Worm (Caenorhabditis elegans) whole organism, L4 larva: ENCODE data around the gene ZK512.1.

ENCODE experiments used
- F37D6.2 ChIP-seq: sonication (generic microtip); optimal IDR thresholded peaks from 2 replicates; lab custom pipeline; 2016; ENCODE audit warnings: mild to moderate bottlenecking, missing genetic modification characterization, missing compliant biosample characterization
- F44E2.7 ChIP-seq: fragments of 200-800 bp; sonication (Bioruptor generic); IDR thresholded peaks from 2 replicates; pipeline ENCODE4 v2.1.2; 2022; ENCODE audit warnings: missing genetic modification characterization, missing compliant biosample characterization
- F49E8.2 ChIP-seq: sonication (generic microtip); optimal IDR thresholded peaks from 2 replicates; lab custom pipeline; 2016; ENCODE audit warnings: missing compliant biosample characterization, mild to moderate bottlenecking, missing genetic modification characterization, borderline replicate concordance
- Y105C5A.15 ChIP-seq: fragments of 200-800 bp; sonication (Bioruptor generic); IDR thresholded peaks from 2 replicates; pipeline ENCODE4 v1.3.6; 2022; ENCODE audit warnings: missing genetic modification characterization, missing compliant biosample characterization
- Y48G9A.11 ChIP-seq: fragments of 200-800 bp; sonication (Bioruptor generic); IDR thresholded peaks from 2 replicates; pipeline ENCODE4 v1.3.6; 2022; ENCODE audit warnings: missing genetic modification reagents, missing genetic modification characterization, missing compliant biosample characterization
- Y5F2A.4 ChIP-seq: fragments of 200-800 bp; sonication (Bioruptor generic); optimal IDR thresholded peaks from 2 replicates; lab custom pipeline; 2018; ENCODE audit warnings: mild to moderate bottlenecking, missing genetic modification characterization, missing compliant biosample characterization
- aha-1 ChIP-seq: fragments of 150-350 bp; peaks from one replicate; lab custom pipeline; 2014; ENCODE audit warnings: missing biosample characterization, missing genetic modification characterization
- aly-2 ChIP-seq: sonication (generic microtip); optimal IDR thresholded peaks from 2 replicates; lab custom pipeline; 2018; ENCODE audit warnings: missing biosample characterization, missing genetic modification characterization
- ama-1 ChIP-seq: fragments of 150-350 bp; optimal IDR thresholded peaks from 2 replicates; lab custom pipeline; 2014; ENCODE audit warnings: inconsistent platforms, mixed read lengths
- ceh-32 ChIP-seq: sonication (generic microtip); optimal IDR thresholded peaks from 2 replicates; lab custom pipeline; 2016; ENCODE audit warnings: mild to moderate bottlenecking, missing genetic modification characterization, missing compliant biosample characterization; ENCODE audit not compliant: poor library complexity
- ces-1 ChIP-seq: fragments of 150-350 bp; sonication (generic microtip); optimal IDR thresholded peaks from 4 replicates; lab custom pipeline; 2014; ENCODE audit warnings: missing biosample characterization, missing genetic modification reagents, missing genetic modification characterization
- daf-12 ChIP-seq: fragments of 150-350 bp; optimal IDR thresholded peaks from 2 replicates; lab custom pipeline; 2014; ENCODE audit warnings: missing biosample characterization, missing genetic modification reagents, missing genetic modification characterization
- daf-8 ChIP-seq: fragments of 200-800 bp; sonication (Bioruptor generic); IDR thresholded peaks from 2 replicates; pipeline ENCODE4 v1.3.6; 2022; ENCODE audit warnings: missing genetic modification characterization, missing compliant biosample characterization
- dmd-6 ChIP-seq: fragments of 200-800 bp; sonication (Bioruptor generic); IDR thresholded peaks from 2 replicates; pipeline ENCODE4 v1.3.6; 2022; ENCODE audit warnings: missing genetic modification reagents, missing genetic modification characterization, missing compliant biosample characterization
- dpl-1 ChIP-seq: fragments of 150-350 bp; optimal IDR thresholded peaks from 2 replicates; lab custom pipeline; 2014; ENCODE audit warnings: missing biosample characterization, missing genetic modification reagents, missing genetic modification characterization
- egl-43 ChIP-seq: fragments of 200-800 bp; sonication (Bioruptor generic); IDR thresholded peaks from 2 replicates; pipeline ENCODE4 v1.3.6; 2022; ENCODE audit warnings: missing genetic modification reagents, missing genetic modification characterization, missing compliant biosample characterization
- hif-1 ChIP-seq, 2 experiments: sonication (generic microtip); optimal IDR thresholded peaks; 2 replicates each; lab custom pipeline; 2016 to 2017; ENCODE audit warnings: missing compliant biosample characterization in 2 of 2, missing genetic modification characterization in 2 of 2, missing genetic modification reagents in 2 of 2, missing genotype in 2 of 2, mild to moderate bottlenecking in 1 of 2
- hlh-30 ChIP-seq: sonication (generic microtip); optimal IDR thresholded peaks from 2 replicates; lab custom pipeline; 2017; ENCODE audit warnings: antibody characterized with exemption, mild to moderate bottlenecking, missing genetic modification characterization, missing compliant biosample characterization; ENCODE audit not compliant: insufficient read depth
- lin-15B ChIP-seq: fragments of 150-350 bp; sonication (generic microtip); optimal IDR thresholded peaks from 3 replicates; lab custom pipeline; 2014; ENCODE audit warnings: missing biosample characterization, missing genetic modification characterization
- lir-3 ChIP-seq: sonication (generic microtip); optimal IDR thresholded peaks from 2 replicates; lab custom pipeline; 2016; ENCODE audit warnings: mild to moderate bottlenecking, missing genetic modification characterization, missing compliant biosample characterization
- lsy-2 ChIP-seq, 2 experiments: fragments of 150-350 bp in 1 of 2; sonication (generic microtip) in 1 of 2; optimal IDR thresholded peaks; 2 replicates each; lab custom pipeline; 2014 to 2017; ENCODE audit warnings: missing biosample characterization in 2 of 2, missing genetic modification characterization in 2 of 2
- madf-5 ChIP-seq, 2 experiments: fragments of 200-800 bp; sonication (Bioruptor generic); IDR thresholded peaks; 2 replicates each; pipeline ENCODE4 v1.3.6; 2022; ENCODE audit warnings: missing compliant biosample characterization in 2 of 2, missing genetic modification characterization in 2 of 2
- mep-1 ChIP-seq: fragments of 150-350 bp; sonication (generic microtip); optimal IDR thresholded peaks from 3 replicates; lab custom pipeline; 2014; ENCODE audit warnings: missing biosample characterization, missing genetic modification characterization
- mes-2 ChIP-seq: sonication (generic microtip); optimal IDR thresholded peaks from 2 replicates; lab custom pipeline; 2016; ENCODE audit warnings: missing genotype, mild to moderate bottlenecking, missing genetic modification characterization, missing compliant biosample characterization; ENCODE audit not compliant: poor library complexity, severe bottlenecking
- nhr-237 ChIP-seq: sonication (generic microtip); optimal IDR thresholded peaks from 2 replicates; lab custom pipeline; 2017; ENCODE audit warnings: missing biosample characterization, missing genetic modification characterization
- nhr-25 ChIP-seq: sonication (generic microtip); optimal IDR thresholded peaks from 2 replicates; lab custom pipeline; 2017; ENCODE audit warnings: missing genetic modification characterization, mild to moderate bottlenecking, missing compliant biosample characterization, antibody characterized with exemption, moderate library complexity, borderline replicate concordance; ENCODE audit not compliant: insufficient read depth
- nhr-28 ChIP-seq: fragments of 150-350 bp; optimal IDR thresholded peaks from 2 replicates; lab custom pipeline; 2014; ENCODE audit warnings: missing biosample characterization, missing genetic modification characterization
- nhr-76 ChIP-seq: fragments of 150-350 bp; optimal IDR thresholded peaks from 2 replicates; lab custom pipeline; 2014; ENCODE audit warnings: missing biosample characterization, missing genetic modification characterization
- pqm-1 ChIP-seq: sonication (generic microtip); optimal IDR thresholded peaks from 2 replicates; lab custom pipeline; 2017; ENCODE audit warnings: missing biosample characterization, missing genetic modification characterization
- rbr-2 ChIP-seq: sonication (generic microtip); optimal IDR thresholded peaks from 2 replicates; lab custom pipeline; 2016; ENCODE audit warnings: missing genotype, missing genetic modification characterization, missing compliant biosample characterization
- sdz-12 ChIP-seq: fragments of 200-800 bp; sonication (Bioruptor generic); optimal IDR thresholded peaks from 2 replicates; lab custom pipeline; 2018; ENCODE audit warnings: mild to moderate bottlenecking, missing genetic modification characterization, missing compliant biosample characterization
- skn-1 ChIP-seq: fragments of 150-350 bp; optimal IDR thresholded peaks from 2 replicates; lab custom pipeline; 2014; ENCODE audit warnings: missing biosample characterization, missing genetic modification characterization
- snpc-1.2 ChIP-seq: fragments of 200-800 bp; sonication (Bioruptor generic); IDR thresholded peaks from 2 replicates; pipeline ENCODE4 v1.3.6; 2022; ENCODE audit warnings: missing genetic modification reagents, missing genetic modification characterization, missing compliant biosample characterization
- snpc-4 ChIP-seq: fragments of 150-350 bp; optimal IDR thresholded peaks from 2 replicates; lab custom pipeline; 2014; ENCODE audit warnings: missing biosample characterization, missing genetic modification characterization
- unc-39 ChIP-seq: sonication (generic microtip); optimal IDR thresholded peaks from 2 replicates; lab custom pipeline; 2017; ENCODE audit warnings: missing biosample characterization, missing genetic modification characterization
- ztf-7 ChIP-seq: fragments of 150-350 bp; optimal IDR thresholded peaks from 2 replicates; lab custom pipeline; 2014; ENCODE audit warnings: missing biosample characterization, missing genetic modification characterization

Gene ZK512.1

ce11 chrIII:9144744-9145390 lies 30.1 kb downstream of the ZK512.1 start, which contains the start of the genes ZK512.2 and ZK512.4:
TSS of gene ZK512.2 (minus strand) at chrIII:9144794.
TSS of gene ZK512.4 (plus strand) at chrIII:9145340.
- TF ChIP-seq nhr-25 (no peak), dpl-1 (GFP tag; lab: Kevin White, UChicago) (peak; percentile 41), ces-1 (GFP tag; lab: Kevin White, UChicago) (no peak), unc-39 (no peak), Y105C5A.15 (no peak), mes-2 (tag; lab: Kevin White, UChicago) (peak; percentile 60), nhr-76 (tag; lab: Kevin White, UChicago) (no peak), F49E8.2 (tag; lab: Kevin White, UChicago) (no peak), daf-8 (GFP tag; lab: Robert Waterston, UW) (no peak), snpc-1.2 (no peak), Y48G9A.11 (GFP tag; lab: Robert Waterston, UW) (no peak), ceh-32 (tag; lab: Kevin White, UChicago) (no peak), pqm-1 (tag; lab: Kevin White, UChicago) (no peak), sdz-12 (GFP tag; lab: Kevin White, UChicago) (no peak), lsy-2 (tag; optimal IDR thresholded peaks at IDR 0.05; lab: Kevin White, UChicago) (peak in 1 of 2 experiments; percentile 57), aly-2 (no peak), hif-1 (tag; optimal IDR thresholded peaks at IDR 0.05; lab: Kevin White, UChicago) (no peak), F37D6.2 (no peak), lir-3 (no peak), hlh-30 (tag; lab: Kevin White, UChicago) (peak; percentile 10), madf-5 (GFP tag; IDR thresholded peaks at IDR 0.05; lab: Robert Waterston, UW) (no peak), snpc-4 (tag; lab: Kevin White, UChicago) (no peak), ama-1 (lab: Kevin White, UChicago) (no peak)

- TF ChIP-seq mep-1 (tag; lab: Kevin White, UChicago) (no peak), nhr-28 (tag; lab: Kevin White, UChicago) (no peak), ztf-7 (tag; lab: Kevin White, UChicago) (no peak), daf-12 (tag; lab: Kevin White, UChicago) (no peak), rbr-2 (tag; lab: Kevin White, UChicago) (no peak), nhr-237 (tag; lab: Kevin White, UChicago) (no peak), Y5F2A.4 (GFP tag; lab: Kevin White, UChicago) (no peak), F44E2.7 (no peak), lin-15B (tag; lab: Kevin White, UChicago) (no peak)
Measured at ce11 chrIII:9145765-9146164, 31.0 kb downstream of the ZK512.1 start, which contains the start of gene ZK512.8. TSS of gene ZK512.8 (plus strand) at chrIII:9146065.

ce11 chrIII:9149132-9149531 lies 34.4 kb downstream of the ZK512.1 start:
- TF ChIP-seq dmd-6 (GFP tag; lab: Robert Waterston, UW) (no peak), lin-15B (tag; lab: Kevin White, UChicago) (no peak), skn-1 (tag; lab: Kevin White, UChicago) (no peak), egl-43 (GFP tag; lab: Robert Waterston, UW) (no peak), aha-1 (tag; lab: Kevin White, UChicago) (peak; percentile 90), ztf-7 (tag; lab: Kevin White, UChicago) (no peak), F49E8.2 (tag; lab: Kevin White, UChicago) (no peak)
